Worm (Caenorhabditis elegans): ENCODE measurements around the gene frpr-16.

DNA sequence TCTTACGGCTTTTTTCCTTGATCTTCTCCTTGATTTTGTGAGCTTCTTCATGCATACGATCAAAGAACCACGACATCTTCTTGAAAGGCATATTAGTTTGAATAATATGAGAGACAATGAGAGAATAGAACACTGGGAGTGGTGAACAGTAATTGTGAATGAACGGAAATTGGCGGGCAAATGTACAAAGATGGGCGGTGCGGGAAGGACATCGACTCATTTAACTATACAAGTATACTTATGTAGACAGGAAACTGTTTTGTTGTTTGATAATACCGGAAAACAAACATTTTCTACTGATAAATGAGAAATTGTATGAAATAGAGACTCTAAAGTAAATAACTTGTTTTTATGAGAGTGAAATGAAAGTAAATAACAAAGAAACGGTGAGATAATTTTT is 14.0 kb upstream of the frpr-16 start, which contains the start of gene R12C12.5:
- TF ChIP-seq klf-2 (GFP tag; conservative IDR thresholded peaks at IDR 0.05) (no peak), med-1 (GFP tag; optimal IDR thresholded peaks at IDR 0.05; ENCODE audit: insufficient read depth) (no peak), ref-1 (GFP tag; conservative IDR thresholded peaks at IDR 0.05) (no peak), tab-1 (GFP tag; IDR thresholded peaks at IDR 0.05) (no peak), ztf-29 (GFP tag; IDR thresholded peaks at IDR 0.05) (no peak), T22C8.4 (GFP tag; IDR thresholded peaks at IDR 0.05) (no peak)

Data from whole organism, midembryonic.